Fruit fly (Drosophila melanogaster) whole organism, embryonic: ENCODE measurements around the gene CG3634.

ENCODE experiments used
- Ada2b ChIP-seq: fragments of 200-800 bp; sonication (Bioruptor generic); IDR thresholded peaks from 2 replicates; pipeline ENCODE4 v1.3.6; 2022; ENCODE audit warnings: missing biosample characterization, missing genetic modification characterization
- Asciz ChIP-seq: fragments of 200-800 bp; sonication (Bioruptor generic); optimal IDR thresholded peaks from 2 replicates; lab custom pipeline; 2017; ENCODE audit warnings: missing biosample characterization, mild to moderate bottlenecking, missing genetic modification characterization, missing genetic modification reagents
- Atf6 ChIP-seq: fragments of 200-800 bp; sonication (Bioruptor generic); IDR thresholded peaks from 2 replicates; pipeline ENCODE4 v1.3.6; 2022; ENCODE audit warnings: missing biosample characterization, missing genetic modification characterization
- CG10267 ChIP-seq: fragments of 200-800 bp; sonication (Bioruptor generic); optimal IDR thresholded peaks from 2 replicates; lab custom pipeline; 2018; ENCODE audit warnings: missing biosample characterization, mild to moderate bottlenecking, missing genetic modification characterization, moderate library complexity
- CG12391 ChIP-seq: fragments of 200-800 bp; sonication (Bioruptor generic); optimal IDR thresholded peaks from 3 replicates; lab custom pipeline; 2018; ENCODE audit warnings: missing biosample characterization, mild to moderate bottlenecking, missing genetic modification characterization, moderate library complexity
- CG18262 ChIP-seq: fragments of 200-800 bp; optimal IDR thresholded peaks from 3 replicates; lab custom pipeline; 2019; ENCODE audit warnings: missing biosample characterization, mild to moderate bottlenecking, missing genetic modification characterization, moderate library complexity
- CG2875 ChIP-seq: fragments of 200-800 bp; sonication (Bioruptor generic); optimal IDR thresholded peaks from 2 replicates; lab custom pipeline; 2017; ENCODE audit warnings: missing biosample characterization, mild to moderate bottlenecking, missing genetic modification characterization, missing genetic modification reagents
- CG30020 ChIP-seq: fragments of 200-800 bp; optimal IDR thresholded peaks from 2 replicates; lab custom pipeline; 2019; ENCODE audit warnings: missing biosample characterization, mild to moderate bottlenecking, missing genetic modification characterization, moderate library complexity
- CG3163 ChIP-seq: fragments of 200-800 bp; sonication (Bioruptor generic); optimal IDR thresholded peaks from 3 replicates; lab custom pipeline; 2016; ENCODE audit warnings: missing biosample characterization, missing genetic modification characterization
- CG34224 ChIP-seq: fragments of 200-800 bp; sonication (Bioruptor generic); IDR thresholded peaks from 3 replicates; pipeline ENCODE4 v1.3.6; 2022; ENCODE audit warnings: missing biosample characterization, missing genetic modification characterization; ENCODE audit not compliant: partially characterized antibody
- CG34376 ChIP-seq: fragments of 200-800 bp; sonication (Bioruptor generic); optimal IDR thresholded peaks from 2 replicates; lab custom pipeline; 2018; ENCODE audit warnings: missing biosample characterization, mild to moderate bottlenecking, missing genetic modification characterization
- CG6854 ChIP-seq: fragments of 200-800 bp; sonication (Bioruptor generic); optimal IDR thresholded peaks from 3 replicates; lab custom pipeline; 2017; ENCODE audit warnings: missing biosample characterization, mild to moderate bottlenecking, missing genetic modification characterization
- CG7987 ChIP-seq: fragments of 200-800 bp; sonication (Bioruptor generic); optimal IDR thresholded peaks from 2 replicates; lab custom pipeline; 2018; ENCODE audit warnings: missing biosample characterization, mild to moderate bottlenecking, missing genetic modification characterization, moderate library complexity
- CG8089 ChIP-seq: fragments of 200-800 bp; sonication (Bioruptor generic); optimal IDR thresholded peaks from 3 replicates; lab custom pipeline; 2016; ENCODE audit warnings: missing biosample characterization, missing genetic modification characterization
- Doc3 ChIP-seq: fragments of 200-800 bp; sonication (Bioruptor generic); IDR thresholded peaks from 3 replicates; pipeline ENCODE4 v1.3.6; 2022; ENCODE audit warnings: missing biosample characterization, missing genetic modification characterization; ENCODE audit not compliant: partially characterized antibody
- Dp ChIP-seq: fragments of 200-800 bp; sonication (Bioruptor generic); optimal IDR thresholded peaks from 2 replicates; lab custom pipeline; 2018; ENCODE audit warnings: missing biosample characterization, mild to moderate bottlenecking, missing genetic modification characterization, moderate library complexity
- HmgZ ChIP-seq: fragments of 200-800 bp; sonication (Bioruptor generic); optimal IDR thresholded peaks from 2 replicates; lab custom pipeline; 2018; ENCODE audit warnings: missing biosample characterization, mild to moderate bottlenecking, missing genetic modification characterization
- Kr ChIP-seq: fragments of 200-800 bp; sonication (Bioruptor generic); optimal IDR thresholded peaks from 2 replicates; lab custom pipeline; 2017; ENCODE audit warnings: missing biosample characterization, mild to moderate bottlenecking, missing genetic modification characterization
- MESR4 ChIP-seq: fragments of 200-800 bp; sonication (Bioruptor generic); optimal IDR thresholded peaks from 2 replicates; lab custom pipeline; 2018; ENCODE audit warnings: missing biosample characterization, mild to moderate bottlenecking, missing genetic modification characterization, moderate library complexity
- Med ChIP-seq: fragments of 200-800 bp; sonication (Bioruptor generic); peaks from one replicate; lab custom pipeline; 2016; ENCODE audit warnings: missing biosample characterization, missing genetic modification characterization, mild to moderate bottlenecking, inconsistent platforms, moderate library complexity
- Mrtf ChIP-seq: fragments of 200-800 bp; sonication (Bioruptor generic); IDR thresholded peaks from 3 replicates; pipeline ENCODE4 v1.3.6; 2022; ENCODE audit warnings: missing biosample characterization, missing genetic modification characterization
- Nf-YC ChIP-seq: fragments of 200-800 bp; optimal IDR thresholded peaks from 3 replicates; lab custom pipeline; 2019; ENCODE audit warnings: missing biosample characterization, mild to moderate bottlenecking, missing genetic modification characterization, moderate library complexity
- Opbp ChIP-seq: fragments of 200-800 bp; sonication (Bioruptor generic); IDR thresholded peaks from 3 replicates; pipeline ENCODE4 v1.3.6; 2022; ENCODE audit warnings: missing biosample characterization, missing genetic modification characterization; ENCODE audit not compliant: partially characterized antibody
- Pdp1 ChIP-seq, 2 experiments: fragments of 200-800 bp; sonication (Bioruptor generic); optimal IDR thresholded peaks; 3 replicates each; lab custom pipeline; 2016; ENCODE audit warnings: missing biosample characterization in 2 of 2, missing genetic modification characterization in 2 of 2, mild to moderate bottlenecking in 1 of 2, moderate library complexity in 1 of 2
- Scr ChIP-seq: fragments of 200-800 bp; sonication (Bioruptor generic); IDR thresholded peaks from 2 replicates; pipeline ENCODE4 v1.3.6; 2022; ENCODE audit warnings: missing biosample characterization, missing genetic modification characterization; ENCODE audit not compliant: partially characterized antibody
- Sry-β ChIP-seq: fragments of 200-800 bp; sonication (Bioruptor generic); optimal IDR thresholded peaks from 2 replicates; lab custom pipeline; 2018; ENCODE audit warnings: missing biosample characterization, mild to moderate bottlenecking, missing genetic modification characterization, moderate library complexity
- YL-1 ChIP-seq: fragments of 200-800 bp; sonication (Bioruptor generic); optimal IDR thresholded peaks from 3 replicates; lab custom pipeline; 2017; ENCODE audit warnings: missing biosample characterization, mild to moderate bottlenecking, missing genetic modification characterization
- crp ChIP-seq, 2 experiments: fragments of 200-800 bp; sonication (Bioruptor generic); optimal IDR thresholded peaks; 2 replicates in 1 of 2; 3 replicates in 1 of 2; lab custom pipeline; 2017; ENCODE audit warnings: missing biosample characterization in 2 of 2, missing genetic modification characterization in 2 of 2, mild to moderate bottlenecking in 1 of 2, moderate library complexity in 1 of 2
- ewg ChIP-seq: fragments of 200-800 bp; sonication (Bioruptor generic); optimal IDR thresholded peaks from 3 replicates; lab custom pipeline; 2017; ENCODE audit warnings: mild to moderate bottlenecking, missing biosample characterization, missing genetic modification reagents, missing genetic modification characterization
- exex ChIP-seq: fragments of 200-800 bp; sonication (Bioruptor generic); optimal IDR thresholded peaks from 4 replicates; lab custom pipeline; 2018; ENCODE audit warnings: missing biosample characterization, mild to moderate bottlenecking, missing genetic modification characterization, moderate library complexity
- fd64A ChIP-seq: fragments of 200-800 bp; sonication (Bioruptor generic); optimal IDR thresholded peaks from 3 replicates; lab custom pipeline; 2018; ENCODE audit warnings: missing biosample characterization, mild to moderate bottlenecking, missing genetic modification characterization
- gro ChIP-seq: fragments of 200-800 bp; sonication (Bioruptor generic); optimal IDR thresholded peaks from 2 replicates; lab custom pipeline; 2016; ENCODE audit warnings: missing biosample characterization, missing genetic modification characterization
- gsb ChIP-seq: fragments of 200-800 bp; sonication (Bioruptor generic); IDR thresholded peaks from 2 replicates; pipeline ENCODE4 v1.3.6; 2022; ENCODE audit warnings: missing biosample characterization, missing genetic modification characterization
- jumu ChIP-seq: fragments of 200-800 bp; sonication (Bioruptor generic); optimal IDR thresholded peaks from 3 replicates; lab custom pipeline; 2016; ENCODE audit warnings: missing biosample characterization, missing genetic modification characterization
- kni ChIP-seq: fragments of 200-800 bp; sonication (Bioruptor generic); optimal IDR thresholded peaks from 3 replicates; lab custom pipeline; 2017; ENCODE audit warnings: mild to moderate bottlenecking, missing biosample characterization, missing genetic modification reagents, missing genetic modification characterization
- lbe ChIP-seq: fragments of 200-800 bp; sonication (Bioruptor generic); optimal IDR thresholded peaks from 2 replicates; lab custom pipeline; 2016; ENCODE audit warnings: missing biosample characterization, mild to moderate bottlenecking, missing genetic modification characterization
- mld ChIP-seq: fragments of 200-800 bp; sonication (Bioruptor generic); IDR thresholded peaks from 3 replicates; pipeline ENCODE4 v1.3.6; 2022; ENCODE audit warnings: missing biosample characterization, missing genetic modification characterization; ENCODE audit not compliant: partially characterized antibody
- nerfin-1 ChIP-seq: fragments of 200-800 bp; sonication (Bioruptor generic); optimal IDR thresholded peaks from 3 replicates; lab custom pipeline; 2019; ENCODE audit warnings: missing biosample characterization, mild to moderate bottlenecking, missing genetic modification characterization, moderate library complexity
- pfk ChIP-seq: fragments of 200-800 bp; sonication (Bioruptor generic); optimal IDR thresholded peaks from 2 replicates; lab custom pipeline; 2018; ENCODE audit warnings: missing biosample characterization, mild to moderate bottlenecking, missing genetic modification characterization, moderate library complexity
- phol ChIP-seq: fragments of 200-800 bp; sonication (Bioruptor generic); optimal IDR thresholded peaks from 3 replicates; lab custom pipeline; 2018; ENCODE audit warnings: missing biosample characterization, mild to moderate bottlenecking, missing genetic modification characterization, moderate library complexity
- rib ChIP-seq: fragments of 200-800 bp; sonication (Bioruptor generic); IDR thresholded peaks from 2 replicates; pipeline ENCODE4 v1.3.6; 2022; ENCODE audit warnings: missing biosample characterization, missing genetic modification characterization
- sna ChIP-seq: fragments of 200-800 bp; sonication (Bioruptor generic); IDR thresholded peaks from 2 replicates; pipeline ENCODE4 v1.3.6; 2022; ENCODE audit warnings: missing biosample characterization, missing genetic modification characterization; ENCODE audit not compliant: partially characterized antibody
- sob ChIP-seq: fragments of 200-800 bp; sonication (Bioruptor generic); IDR thresholded peaks from 2 replicates; pipeline ENCODE4 v1.3.6; 2022; ENCODE audit warnings: missing biosample characterization, missing genetic modification characterization
- ssp ChIP-seq: fragments of 200-800 bp; sonication (Bioruptor generic); IDR thresholded peaks from 2 replicates; pipeline ENCODE4 v1.3.6; 2022; ENCODE audit warnings: missing biosample characterization, missing genetic modification characterization
- stwl ChIP-seq: fragments of 200-800 bp; sonication (Bioruptor generic); optimal IDR thresholded peaks from 3 replicates; lab custom pipeline; 2018; ENCODE audit warnings: missing biosample characterization, mild to moderate bottlenecking, missing genetic modification characterization, moderate library complexity
- sug ChIP-seq: fragments of 200-800 bp; optimal IDR thresholded peaks from 2 replicates; lab custom pipeline; 2019; ENCODE audit warnings: missing biosample characterization, mild to moderate bottlenecking, missing genetic modification characterization, moderate library complexity
- tin ChIP-seq: fragments of 200-800 bp; sonication (Bioruptor generic); optimal IDR thresholded peaks from 3 replicates; lab custom pipeline; 2016; ENCODE audit warnings: missing biosample characterization, missing genetic modification characterization
- trem ChIP-seq: fragments of 200-800 bp; optimal IDR thresholded peaks from 3 replicates; lab custom pipeline; 2019; ENCODE audit warnings: missing biosample characterization, mild to moderate bottlenecking, missing genetic modification characterization, moderate library complexity
- usp ChIP-seq: fragments of >200 bp; optimal IDR thresholded peaks from 2 replicates; lab custom pipeline; 2017; ENCODE audit warnings: missing biosample characterization, missing genetic modification characterization
- zfh1 ChIP-seq: fragments of 200-800 bp; sonication (Bioruptor generic); IDR thresholded peaks from 3 replicates; pipeline ENCODE4 v1.3.6; 2022; ENCODE audit warnings: missing biosample characterization, missing genetic modification characterization

The CG3634 gene

dm6 chr3L:20769350-20769749 is 39.7 kb downstream of the CG3634 start, which contains the start of the genes CG4074 and CG4186 (continued):
- peak; percentile 35 for TF ChIP-seq Scr (GFP tag; lab: Robert Waterston, UW)
- peak in 1 of 2 experiments; percentile 95 for TF ChIP-seq Pdp1 (GFP tag; optimal IDR thresholded peaks at IDR 0.05; lab: Kevin White, UChicago)
- TF ChIP-seq ssp (GFP tag; lab: Robert Waterston, UW) = no peak
- peak; percentile 17 for TF ChIP-seq CG30020 (tag; lab: Kevin White, UChicago)
- no peak for TF ChIP-seq gsb
- TF ChIP-seq phol (tag; lab: Kevin White, UChicago) = peak; percentile 42
- TF ChIP-seq CG3163 (GFP tag; lab: Kevin White, UChicago) = peak; percentile 83
- peak; percentile 77 for TF ChIP-seq Nf-YC (tag; lab: Kevin White, UChicago)
- TF ChIP-seq CG7987 (GFP tag; lab: Kevin White, UChicago) = peak; percentile 18
- TF ChIP-seq CG12391 (tag; lab: Kevin White, UChicago) = peak; percentile 9
- TF ChIP-seq trem (tag; lab: Kevin White, UChicago) = peak; percentile 99
- peak; percentile 28 for TF ChIP-seq Dp
- peak; percentile 22 for TF ChIP-seq lbe (GFP tag; lab: Kevin White, UChicago)
- no peak for TF ChIP-seq nerfin-1 (tag; lab: Kevin White, UChicago)
- TF ChIP-seq CG10267 = peak; percentile 30
- TF ChIP-seq MESR4 (GFP tag; lab: Kevin White, UChicago) = peak; percentile 59
- peak; percentile 70 for TF ChIP-seq kni (GFP tag; lab: Kevin White, UChicago)
- TF ChIP-seq Med = peak; percentile 60
- TF ChIP-seq Doc3 (GFP tag; lab: Robert Waterston, UW) = peak; percentile 17; the same call in 1 of the 3 replicates
- peak; percentile 89 for TF ChIP-seq stwl (tag; lab: Kevin White, UChicago)
- TF ChIP-seq exex (tag; lab: Kevin White, UChicago) = peak; percentile 40
- no peak for TF ChIP-seq tin (GFP tag; lab: Kevin White, UChicago)
- peak; percentile 52 for TF ChIP-seq sna (GFP tag; lab: Robert Waterston, UW)
- TF ChIP-seq CG34224 = peak; percentile 53; the same call in 1 of the 3 replicates
- TF ChIP-seq jumu (GFP tag; lab: Kevin White, UChicago) = no peak
- peak; percentile 22 for TF ChIP-seq gro
- peak; percentile 21 for TF ChIP-seq sug (tag; lab: Kevin White, UChicago)
- no peak for TF ChIP-seq Ada2b (GFP tag; lab: Robert Waterston, UW)
- no peak for TF ChIP-seq rib
- TF ChIP-seq Opbp (GFP tag; lab: Robert Waterston, UW) = no peak
- TF ChIP-seq zfh1 (GFP tag; lab: Robert Waterston, UW) = 0 out of 3 replicates have a peak, but pooled peaks have one; percentile 4
- no peak for TF ChIP-seq CG8089 (GFP tag; lab: Kevin White, UChicago)
- no peak for TF ChIP-seq usp (GFP tag; lab: Kevin White, UChicago)
- peak; percentile 82 for TF ChIP-seq YL-1 (GFP tag; lab: Kevin White, UChicago)
- peak; percentile 94 to 99 for TF ChIP-seq crp (GFP tag; optimal IDR thresholded peaks at IDR 0.05; lab: Kevin White, UChicago)
- TF ChIP-seq HmgZ = peak; percentile 25
- TF ChIP-seq CG34376 = peak; percentile 9

- no peak for TF ChIP-seq Asciz (GFP tag; lab: Kevin White, UChicago)
- TF ChIP-seq CG30020 (tag; lab: Kevin White, UChicago) = peak; percentile 54
- TF ChIP-seq Mrtf (GFP tag; lab: Robert Waterston, UW) = no peak
- no peak for TF ChIP-seq ewg (GFP tag; lab: Kevin White, UChicago)
- no peak for TF ChIP-seq Atf6 (GFP tag; lab: Robert Waterston, UW)
- TF ChIP-seq mld (GFP tag; lab: Robert Waterston, UW) = no peak
- TF ChIP-seq Kr (GFP tag; lab: Kevin White, UChicago) = no peak
- TF ChIP-seq pfk (GFP tag; lab: Kevin White, UChicago) = peak; percentile 77
- TF ChIP-seq phol (tag; lab: Kevin White, UChicago) = no peak
- no peak for TF ChIP-seq MESR4 (GFP tag; lab: Kevin White, UChicago)
- TF ChIP-seq CG8089 (GFP tag; lab: Kevin White, UChicago) = no peak
- TF ChIP-seq fd64A (GFP tag; lab: Kevin White, UChicago) = no peak
- TF ChIP-seq Sry-β (GFP tag; lab: Kevin White, UChicago) = no peak
- no peak for TF ChIP-seq CG2875
- no peak for TF ChIP-seq CG6854
- TF ChIP-seq CG18262 (tag; lab: Kevin White, UChicago) = no peak
- TF ChIP-seq sob = no peak
Measured at dm6 chr3L:20767227-20767626, 41.8 kb downstream of the CG3634 start.
